Worm (Caenorhabditis elegans) whole organism, early embryonic: ENCODE measurements around the gene C08F8.3.

Source experiments
- ama-1 ChIP-seq: fragments of 150-350 bp; optimal IDR thresholded peaks from 2 replicates; lab custom pipeline; 2014
- ceh-13 ChIP-seq: fragments of 200-800 bp; sonication (Bioruptor generic); optimal IDR thresholded peaks from 2 replicates; lab custom pipeline; 2018; ENCODE audit warnings: mild to moderate bottlenecking, missing genetic modification characterization, missing compliant biosample characterization
- ceh-36 ChIP-seq: sonication (generic microtip); optimal IDR thresholded peaks from 2 replicates; lab custom pipeline; 2016; ENCODE audit warnings: missing genetic modification characterization, inconsistent platforms, missing compliant biosample characterization
- flt-1 ChIP-seq: fragments of 200-800 bp; sonication (Bioruptor generic); IDR thresholded peaks from 2 replicates; pipeline ENCODE4 v1.3.6; 2022; ENCODE audit warnings: missing genetic modification characterization, missing compliant biosample characterization
- hmg-4 ChIP-seq: fragments of 200-800 bp; sonication (Bioruptor generic); optimal IDR thresholded peaks from 2 replicates; lab custom pipeline; 2018; ENCODE audit warnings: mild to moderate bottlenecking, missing genetic modification characterization, missing compliant biosample characterization
- hnd-1 ChIP-seq: sonication (generic microtip); optimal IDR thresholded peaks from 2 replicates; lab custom pipeline; 2016; ENCODE audit warnings: missing genetic modification characterization, missing compliant biosample characterization
- pes-1 ChIP-seq: fragments of 200-800 bp; sonication (Bioruptor generic); IDR thresholded peaks from 2 replicates; pipeline ENCODE4 v1.3.6; 2022; ENCODE audit warnings: missing genetic modification reagents, missing genetic modification characterization, missing compliant biosample characterization
- scrt-1 ChIP-seq: fragments of 200-800 bp; sonication (Bioruptor generic); IDR thresholded peaks from 2 replicates; pipeline ENCODE4 v1.3.6; 2022; ENCODE audit warnings: missing genetic modification characterization, missing compliant biosample characterization
- sea-1 ChIP-seq: fragments of 200-800 bp; sonication (Bioruptor generic); conservative IDR thresholded peaks from 2 replicates; pipeline ENCODE4 v1.3.6; 2022; ENCODE audit warnings: missing genetic modification characterization, missing compliant biosample characterization
- tbx-11 ChIP-seq: fragments of 200-800 bp; sonication (Bioruptor generic); IDR thresholded peaks from 2 replicates; pipeline ENCODE4 v1.3.6; 2022; ENCODE audit warnings: missing genetic modification characterization, missing compliant biosample characterization

- TF ChIP-seq scrt-1 (GFP tag; lab: Robert Waterston, UW) (no peak), ceh-36 (tag; lab: Kevin White, UChicago) (no peak), hmg-4 (GFP tag; lab: Kevin White, UChicago) (no peak), pes-1 (GFP tag; lab: Robert Waterston, UW) (no peak), flt-1 (no peak), ama-1 (no peak), ceh-13 (GFP tag; lab: Kevin White, UChicago) (no peak), hnd-1 (tag; lab: Kevin White, UChicago) (no peak), tbx-11 (no peak), sea-1 (no peak)
These were observed 24.1 kb upstream of the C08F8.3 start for ce11 chrIV:11130774-11131173.
